Worm (Caenorhabditis elegans) whole organism, L4 larva: ENCODE results near the gene Y67D8A.2.

Experiments
- mdt-29 ChIP-seq: fragments of 200-800 bp; sonication (Bioruptor generic); IDR thresholded peaks from 2 replicates; pipeline ENCODE4 v1.3.6; 2022; ENCODE audit warnings: missing genetic modification reagents, missing genetic modification characterization, missing compliant biosample characterization
- nhr-237 ChIP-seq: sonication (generic microtip); optimal IDR thresholded peaks from 2 replicates; lab custom pipeline; 2017; ENCODE audit warnings: missing biosample characterization, missing genetic modification characterization

ce11 chrIV:3213426-3213825 is 8.8 kb upstream of the Y67D8A.2 start, which contains the start of gene slmp-1:
- no peak for TF ChIP-seq nhr-237 (tag; lab: Kevin White, UChicago)
- no peak for TF ChIP-seq mdt-29 (GFP tag; lab: Robert Waterston, UW)
